Fruit fly (Drosophila melanogaster): ENCODE measurements around the gene CG33098.

DNA sequence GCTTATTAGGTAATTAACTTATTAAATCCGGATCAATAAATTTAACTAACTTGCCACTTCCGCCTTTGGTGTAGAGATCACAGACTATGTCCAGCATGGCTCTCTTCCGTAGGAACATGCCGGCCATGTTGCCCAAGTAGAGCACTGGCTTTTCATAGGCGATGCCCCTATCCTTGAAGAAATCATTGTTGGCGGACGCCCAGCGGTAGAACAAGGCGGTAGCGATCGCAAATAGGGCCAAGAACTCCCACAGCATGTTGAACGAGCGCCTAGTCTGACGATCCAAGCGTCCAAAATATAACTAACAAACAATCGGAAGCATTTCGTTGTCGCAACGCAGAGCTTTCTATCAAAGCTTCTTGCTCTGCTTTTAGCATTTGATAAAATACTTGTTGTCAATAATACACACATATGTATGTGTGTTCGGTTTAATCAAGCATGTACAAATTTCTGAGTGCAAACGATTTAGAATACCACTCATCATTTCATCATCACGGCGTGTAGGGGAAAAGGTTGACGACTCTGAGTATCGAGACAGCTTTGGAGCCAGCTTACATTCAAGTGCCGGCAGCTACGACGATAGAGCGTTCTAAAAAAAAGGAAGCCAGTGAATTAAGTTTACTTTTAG, 11.7 kb downstream of the CG33098 start, which contains the start of gene Cyp9f3:
- TF ChIP-seq CG12768 (GFP tag; optimal IDR thresholded peaks at IDR 0.05) (no peak), toe (GFP tag; optimal IDR thresholded peaks at IDR 0.05) (no peak)

Data from whole organism, adult.